Worm (Caenorhabditis elegans) whole organism, late embryonic: ENCODE measurements around the gene ZK816.3.

Source experiments
- C38D4.7 ChIP-seq: fragments of 200-800 bp; sonication (Bioruptor generic); optimal IDR thresholded peaks from 2 replicates; lab custom pipeline; 2018; ENCODE audit warnings: mild to moderate bottlenecking, missing genetic modification characterization, moderate library complexity, missing compliant biosample characterization
- ceh-18 ChIP-seq: sonication (generic microtip); optimal IDR thresholded peaks from 2 replicates; lab custom pipeline; 2016; ENCODE audit warnings: missing genetic modification characterization, missing compliant biosample characterization
- ceh-2 ChIP-seq: sonication (generic microtip); optimal IDR thresholded peaks from 2 replicates; lab custom pipeline; 2016; ENCODE audit warnings: missing genotype, missing genetic modification characterization, missing compliant biosample characterization
- ceh-31 ChIP-seq: sonication (generic microtip); optimal IDR thresholded peaks from 2 replicates; lab custom pipeline; 2016; ENCODE audit warnings: missing genetic modification characterization, missing compliant biosample characterization
- ceh-34 ChIP-seq: sonication (generic microtip); optimal IDR thresholded peaks from 2 replicates; lab custom pipeline; 2016; ENCODE audit warnings: mild to moderate bottlenecking, missing genetic modification characterization, missing compliant biosample characterization
- ceh-6 ChIP-seq: fragments of 200-800 bp; sonication (Bioruptor generic); optimal IDR thresholded peaks from 2 replicates; lab custom pipeline; 2018; ENCODE audit warnings: mild to moderate bottlenecking, missing genetic modification characterization, missing compliant biosample characterization
- ceh-9 ChIP-seq: sonication (generic microtip); optimal IDR thresholded peaks from 2 replicates; lab custom pipeline; 2016; ENCODE audit warnings: mild to moderate bottlenecking, missing genetic modification characterization, inconsistent platforms, missing compliant biosample characterization
- dmd-4 ChIP-seq: sonication (generic microtip); optimal IDR thresholded peaks from 2 replicates; lab custom pipeline; 2016; ENCODE audit warnings: borderline replicate concordance, missing genetic modification characterization, missing compliant biosample characterization
- dve-1 ChIP-seq: sonication (generic microtip); optimal IDR thresholded peaks from 2 replicates; lab custom pipeline; 2017; ENCODE audit warnings: antibody characterized with exemption, mild to moderate bottlenecking, missing genetic modification characterization, missing compliant biosample characterization
- elt-2 ChIP-seq: sonication (generic microtip); optimal IDR thresholded peaks from 2 replicates; lab custom pipeline; 2016; ENCODE audit warnings: missing genetic modification reagents, missing genetic modification characterization, missing compliant biosample characterization
- elt-4 ChIP-seq: sonication (generic microtip); optimal IDR thresholded peaks from 2 replicates; lab custom pipeline; 2016; ENCODE audit warnings: missing genetic modification characterization, missing compliant biosample characterization
- eyg-1 ChIP-seq: sonication (generic microtip); optimal IDR thresholded peaks from 2 replicates; lab custom pipeline; 2016; ENCODE audit warnings: missing genotype, missing genetic modification characterization, missing compliant biosample characterization
- fax-1 ChIP-seq: sonication (generic microtip); optimal IDR thresholded peaks from 2 replicates; lab custom pipeline; 2016; ENCODE audit warnings: missing genotype, missing genetic modification characterization, missing compliant biosample characterization
- fkh-10 ChIP-seq: fragments of 150-350 bp; optimal IDR thresholded peaks from 2 replicates; lab custom pipeline; 2014; ENCODE audit warnings: missing biosample characterization, missing genetic modification reagents, missing genetic modification characterization
- fkh-6 ChIP-seq: sonication (generic microtip); optimal IDR thresholded peaks from 2 replicates; lab custom pipeline; 2016; ENCODE audit warnings: missing genetic modification characterization, missing compliant biosample characterization
- hlh-15 ChIP-seq: sonication (generic microtip); optimal IDR thresholded peaks from 2 replicates; lab custom pipeline; 2016; ENCODE audit warnings: missing genetic modification characterization, missing compliant biosample characterization
- hlh-30 ChIP-seq: sonication (generic microtip); optimal IDR thresholded peaks from 2 replicates; lab custom pipeline; 2017; ENCODE audit warnings: antibody characterized with exemption, missing genetic modification characterization, missing compliant biosample characterization; ENCODE audit not compliant: insufficient read depth
- hlh-6 ChIP-seq: sonication (generic microtip); optimal IDR thresholded peaks from 2 replicates; lab custom pipeline; 2016; ENCODE audit warnings: missing genotype, missing genetic modification characterization, missing compliant biosample characterization
- hlh-8 ChIP-seq: sonication (generic microtip); optimal IDR thresholded peaks from 2 replicates; lab custom pipeline; 2016; ENCODE audit warnings: missing genotype, missing genetic modification characterization, missing compliant biosample characterization
- lim-6 ChIP-seq: sonication (generic microtip); optimal IDR thresholded peaks from 2 replicates; lab custom pipeline; 2016; ENCODE audit warnings: missing genetic modification characterization, missing compliant biosample characterization
- nfya-1 ChIP-seq: sonication (generic microtip); optimal IDR thresholded peaks from 2 replicates; lab custom pipeline; 2017; ENCODE audit warnings: missing genetic modification characterization, mild to moderate bottlenecking, missing compliant biosample characterization, antibody characterized with exemption, moderate library complexity
- nhr-11 ChIP-seq: fragments of 150-350 bp; optimal IDR thresholded peaks from 2 replicates; lab custom pipeline; 2014; ENCODE audit warnings: missing biosample characterization, missing genetic modification characterization
- nhr-232 ChIP-seq: sonication (generic microtip); optimal IDR thresholded peaks from 2 replicates; lab custom pipeline; 2016; ENCODE audit warnings: missing genetic modification characterization, missing compliant biosample characterization
- npax-4 ChIP-seq: sonication (generic microtip); optimal IDR thresholded peaks from 2 replicates; lab custom pipeline; 2016; ENCODE audit warnings: missing genetic modification characterization, missing compliant biosample characterization
- pha-2 ChIP-seq: sonication (generic microtip); optimal IDR thresholded peaks from 2 replicates; lab custom pipeline; 2017; ENCODE audit warnings: mild to moderate bottlenecking, missing genetic modification characterization, missing compliant biosample characterization
- pha-4 ChIP-seq: fragments of 150-350 bp; optimal IDR thresholded peaks from 2 replicates; lab custom pipeline; 2018; ENCODE audit warnings: missing biosample characterization, missing genetic modification reagents, missing genetic modification characterization
- pqm-1 ChIP-seq: sonication (generic microtip); optimal IDR thresholded peaks from 2 replicates; lab custom pipeline; 2016; ENCODE audit warnings: missing genetic modification characterization, missing compliant biosample characterization
- rnt-1 ChIP-seq: sonication (generic microtip); optimal IDR thresholded peaks from 2 replicates; lab custom pipeline; 2016; ENCODE audit warnings: missing genetic modification characterization, missing compliant biosample characterization
- sdc-2 ChIP-seq: sonication (generic microtip); optimal IDR thresholded peaks from 2 replicates; lab custom pipeline; 2016; ENCODE audit warnings: missing genotype, missing genetic modification characterization, missing compliant biosample characterization
- sox-2 ChIP-seq: fragments of 200-800 bp; sonication (Bioruptor generic); IDR thresholded peaks from 2 replicates; pipeline ENCODE4 v1.3.6; 2022; ENCODE audit warnings: missing genetic modification reagents, missing genetic modification characterization, missing compliant biosample characterization
- syd-9 ChIP-seq: sonication (generic microtip); optimal IDR thresholded peaks from 2 replicates; lab custom pipeline; 2016; ENCODE audit warnings: mild to moderate bottlenecking, missing genetic modification characterization, moderate library complexity, missing compliant biosample characterization
- tbx-2 ChIP-seq: sonication (generic microtip); optimal IDR thresholded peaks from 2 replicates; lab custom pipeline; 2016; ENCODE audit warnings: missing genetic modification characterization, missing compliant biosample characterization
- unc-3 ChIP-seq, 2 experiments: fragments of 200-800 bp in 1 of 2; sonication (Bioruptor generic) in 1 of 2; sonication (generic microtip) in 1 of 2; conservative IDR thresholded peaks in 1 of 2; optimal IDR thresholded peaks in 1 of 2; 2 replicates each; pipeline versions ENCODE4 v1.3.6 to Lab custom; 2016 to 2022; ENCODE audit warnings: missing compliant biosample characterization in 2 of 2, missing genetic modification characterization in 2 of 2, missing genetic modification reagents in 1 of 2
- unc-55 ChIP-seq: sonication (generic microtip); optimal IDR thresholded peaks from 2 replicates; lab custom pipeline; 2017; ENCODE audit warnings: missing biosample characterization, missing genetic modification reagents, missing genetic modification characterization

Gene ZK816.3

DNA sequence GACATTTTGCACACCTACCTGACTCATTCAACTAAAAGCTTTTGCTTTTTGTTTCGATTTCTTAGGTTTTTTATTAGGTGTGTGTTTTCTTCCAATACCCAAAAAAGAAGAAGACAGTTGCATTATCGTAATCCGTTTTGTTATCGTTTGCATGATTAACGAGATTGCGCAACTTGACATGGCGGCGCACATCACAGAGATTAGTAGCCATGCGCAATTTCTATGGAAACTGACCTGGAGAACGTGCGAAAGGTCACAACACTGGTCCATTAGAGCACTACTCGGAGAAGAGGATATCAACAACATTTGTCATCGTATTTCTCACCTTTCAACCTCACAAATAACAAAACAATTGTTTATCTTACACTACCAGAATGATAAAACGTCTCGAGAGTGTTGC lies 31.4 kb upstream of the ZK816.3 start:
- TF ChIP-seq unc-3 (GFP tag; conservative IDR thresholded peaks at IDR 0.05; lab: Robert Waterston, UW) (no peak), unc-3 (tag; optimal IDR thresholded peaks at IDR 0.05; lab: Kevin White, UChicago) (no peak), elt-2 (peak; percentile 80)

DNA sequence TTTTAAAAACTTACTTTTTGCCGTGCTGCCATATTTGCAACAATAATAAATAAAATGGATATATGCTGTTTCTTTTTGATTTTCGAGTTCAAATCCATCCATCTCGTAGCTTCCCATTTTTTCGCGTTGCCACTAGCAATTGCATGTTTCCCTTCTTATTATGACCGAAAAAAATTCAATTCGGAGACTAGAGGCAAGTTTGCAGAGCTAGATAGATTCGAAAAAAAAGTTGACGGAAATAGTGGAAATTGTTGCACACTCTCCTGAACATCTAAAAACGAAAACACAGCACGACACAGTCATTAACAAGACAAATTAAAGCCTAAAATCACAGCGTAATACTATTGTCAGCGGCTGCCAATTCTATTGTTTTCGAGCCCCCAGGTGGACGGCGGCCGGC lies 22.0 kb upstream of the ZK816.3 start, which contains the start of gene F11D5.6:
Gene F11D5.6, minus strand, starts transcription at position 101 of the 400 bp plus-strand sequence.
- TF ChIP-seq hlh-15 (tag; lab: Kevin White, UChicago) (no peak), fax-1 (tag; lab: Kevin White, UChicago) (no peak), ceh-34 (tag; lab: Kevin White, UChicago) (no peak), sdc-2 (tag; lab: Kevin White, UChicago) (no peak), hlh-6 (tag; lab: Kevin White, UChicago) (no peak), pha-4 (no peak), sox-2 (no peak), ceh-2 (no peak), unc-55 (GFP tag; lab: Kevin White, UChicago) (no peak), ceh-6 (GFP tag; lab: Kevin White, UChicago) (no peak), nfya-1 (tag; lab: Kevin White, UChicago) (no peak)

DNA sequence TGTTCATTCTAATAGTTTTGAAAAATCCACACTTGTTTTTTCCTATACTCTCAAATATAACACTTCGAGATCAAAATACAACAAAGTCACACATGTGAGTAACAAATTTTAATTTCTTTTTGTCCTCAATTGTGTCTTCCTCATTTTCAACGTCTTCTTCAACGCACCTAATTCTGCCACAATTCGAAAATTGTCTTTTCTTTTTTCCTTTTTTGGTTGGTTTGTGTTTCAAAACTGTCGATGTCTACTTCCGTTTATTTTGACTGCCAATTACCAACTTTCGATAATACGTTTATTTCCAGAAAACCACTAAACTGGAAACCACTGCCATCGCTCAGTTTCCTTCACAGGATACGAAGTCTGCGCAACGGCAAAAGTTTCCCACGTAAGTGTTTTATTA lies 15.4 kb upstream of the ZK816.3 start, which contains the start of gene F11D5.1:
Gene F11D5.1, plus strand, starts transcription at position 301 of the 400 bp plus-strand sequence.
- TF ChIP-seq hlh-30 (no peak), C38D4.7 (GFP tag; lab: Kevin White, UChicago) (no peak)
- TF ChIP-seq, all 69 proteins: peak for 0

DNA sequence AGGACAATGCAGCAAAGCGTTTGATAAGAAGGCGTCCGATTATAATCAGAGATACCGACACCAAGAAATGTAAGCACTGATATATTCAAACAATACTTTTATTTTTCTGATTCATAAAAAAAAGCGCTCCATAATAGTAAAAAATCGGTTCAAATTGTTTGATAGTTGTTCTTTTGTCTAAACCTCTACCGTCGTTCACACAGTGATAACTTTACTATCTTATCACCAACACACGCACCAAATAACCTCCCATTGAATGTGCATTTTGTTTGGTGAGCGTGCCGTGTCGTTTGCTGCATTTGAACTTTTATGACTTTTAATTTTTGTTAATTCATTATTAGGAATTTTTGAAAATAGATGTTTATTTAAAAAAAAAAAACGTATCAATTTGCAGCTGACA lies 14.1 kb upstream of the ZK816.3 start:
- TF ChIP-seq nhr-11 (tag; lab: Kevin White, UChicago) (no peak), npax-4 (tag; lab: Kevin White, UChicago) (no peak), hlh-6 (tag; lab: Kevin White, UChicago) (no peak), elt-2 (peak; percentile 71)

DNA sequence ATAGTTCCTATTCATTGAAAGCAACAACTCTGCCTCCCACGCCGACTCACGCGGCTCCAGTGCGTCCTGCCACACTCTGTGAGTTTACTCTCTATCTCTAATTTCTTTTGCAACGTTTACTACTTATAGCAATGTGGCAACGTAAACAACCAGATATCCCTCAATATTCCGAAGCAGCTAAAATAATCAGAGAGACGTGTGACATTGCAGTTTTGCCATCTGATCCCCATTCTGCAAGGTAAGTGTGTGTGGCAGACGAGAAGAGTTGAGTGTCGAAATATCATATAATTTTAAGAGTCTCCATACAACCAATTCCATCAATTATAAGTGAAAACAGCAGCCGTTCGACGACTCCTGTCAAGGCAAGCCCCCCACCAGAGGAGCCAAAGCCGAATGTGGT lies 8.3 kb upstream of the ZK816.3 start:
- no peak for TF ChIP-seq ceh-9
- no peak for TF ChIP-seq hlh-30
- TF ChIP-seq hlh-8 (tag; lab: Kevin White, UChicago), result no peak
- TF ChIP-seq sox-2, result no peak
- no peak for TF ChIP-seq elt-2
- TF ChIP-seq nhr-11 (tag; lab: Kevin White, UChicago), result no peak
- no peak for TF ChIP-seq elt-4 (tag; lab: Kevin White, UChicago)
- TF ChIP-seq nhr-232 (tag; lab: Kevin White, UChicago), result no peak
- no peak for TF ChIP-seq ceh-31 (tag; lab: Kevin White, UChicago)
- TF ChIP-seq dve-1 (tag; lab: Kevin White, UChicago), result no peak
- no peak for TF ChIP-seq fkh-10
- no peak for TF ChIP-seq npax-4 (tag; lab: Kevin White, UChicago)
- TF ChIP-seq ceh-18, result no peak
- TF ChIP-seq rnt-1 (tag; lab: Kevin White, UChicago), result no peak
- TF ChIP-seq lim-6 (tag; lab: Kevin White, UChicago), result no peak
- no peak for TF ChIP-seq syd-9
- no peak for TF ChIP-seq pha-2
- TF ChIP-seq pqm-1 (tag; lab: Kevin White, UChicago), result no peak

DNA sequence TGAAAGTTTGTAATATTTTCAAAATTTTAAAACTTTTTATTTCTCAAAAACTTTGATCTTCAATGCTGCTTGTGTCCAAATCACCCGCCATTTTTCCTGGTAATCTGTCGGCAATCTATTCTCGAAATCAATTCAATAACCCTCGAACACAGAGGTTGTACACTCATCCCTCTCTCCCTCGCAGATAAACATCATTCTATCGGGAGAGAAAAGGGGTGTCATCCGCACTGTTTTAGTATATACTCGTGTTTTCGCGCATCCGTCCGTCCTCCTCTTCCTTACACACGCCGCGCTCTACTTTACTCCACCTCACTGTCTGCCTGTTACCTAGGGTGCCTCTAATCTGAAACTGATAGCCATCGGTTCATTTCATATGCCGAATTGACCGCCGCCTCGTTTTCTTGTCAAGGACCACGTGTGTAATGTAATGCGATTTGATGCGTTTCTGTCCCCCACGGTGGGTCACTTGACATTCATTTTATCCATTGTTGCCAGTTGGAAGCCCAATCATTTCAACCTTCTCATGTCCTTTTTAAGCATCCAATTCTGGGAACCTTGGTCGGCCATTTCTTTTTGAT lies 4.5 kb upstream of the ZK816.3 start:
- TF ChIP-seq hlh-6 (tag; lab: Kevin White, UChicago) (peak; percentile 14), dmd-4 (tag; lab: Kevin White, UChicago) (no peak), rnt-1 (tag; lab: Kevin White, UChicago) (peak; percentile 17), sdc-2 (tag; lab: Kevin White, UChicago) (peak; percentile 7), tbx-2 (tag; lab: Kevin White, UChicago) (peak; percentile 1), fkh-6 (tag; lab: Kevin White, UChicago) (peak; percentile 18), eyg-1 (no peak)
